Fruit fly (Drosophila melanogaster) whole organism, prepupa: ENCODE measurements around the gene CG10943.
A peak's percentile ranks its signal among the peaks of the same experiment; 100 is the strongest.

ENCODE experiments used
- CG10631 ChIP-seq: fragments of 200-800 bp; sonication (Bioruptor generic); optimal IDR thresholded peaks from 2 replicates; lab custom pipeline; 2016; ENCODE audit warnings: missing biosample characterization, missing genetic modification characterization
- CG10669 ChIP-seq: fragments of 200-800 bp; sonication (Bioruptor generic); optimal IDR thresholded peaks from 3 replicates; lab custom pipeline; 2018; ENCODE audit warnings: missing biosample characterization, mild to moderate bottlenecking, missing genetic modification characterization, moderate library complexity
- CG11762 ChIP-seq: fragments of 200-800 bp; sonication (Bioruptor generic); optimal IDR thresholded peaks from 3 replicates; lab custom pipeline; 2016; ENCODE audit warnings: missing biosample characterization, missing genetic modification characterization; ENCODE audit not compliant: insufficient read depth
- CG16779 ChIP-seq: fragments of 200-800 bp; sonication (Bioruptor generic); optimal IDR thresholded peaks from 3 replicates; lab custom pipeline; 2017; ENCODE audit warnings: missing biosample characterization, mild to moderate bottlenecking, missing genetic modification characterization
- CG3032 ChIP-seq: fragments of 200-800 bp; optimal IDR thresholded peaks from 2 replicates; lab custom pipeline; 2019; ENCODE audit warnings: missing biosample characterization, mild to moderate bottlenecking, missing genetic modification characterization, moderate library complexity
- CG31627 ChIP-seq: fragments of 200-800 bp; sonication (Bioruptor generic); optimal IDR thresholded peaks from 3 replicates; lab custom pipeline; 2016; ENCODE audit warnings: missing biosample characterization, missing genetic modification characterization
- CG32006 ChIP-seq: fragments of 200-800 bp; sonication (Bioruptor generic); optimal IDR thresholded peaks from 3 replicates; lab custom pipeline; 2017; ENCODE audit warnings: missing biosample characterization, mild to moderate bottlenecking, missing genetic modification characterization
- CG34406 ChIP-seq: fragments of 200-800 bp; sonication (Bioruptor generic); optimal IDR thresholded peaks from 3 replicates; lab custom pipeline; 2016; ENCODE audit warnings: missing biosample characterization, missing genetic modification characterization
- CG3919 ChIP-seq: fragments of 200-800 bp; sonication (Bioruptor generic); optimal IDR thresholded peaks from 3 replicates; lab custom pipeline; 2016; ENCODE audit warnings: missing biosample characterization, missing genetic modification characterization
- CG4318 ChIP-seq: fragments of 200-800 bp; sonication (Bioruptor generic); optimal IDR thresholded peaks from 3 replicates; lab custom pipeline; 2017; ENCODE audit warnings: missing biosample characterization, mild to moderate bottlenecking, missing genetic modification characterization
- CG6792 ChIP-seq: fragments of 200-800 bp; sonication (Bioruptor generic); optimal IDR thresholded peaks from 3 replicates; lab custom pipeline; 2016; ENCODE audit warnings: missing biosample characterization, missing genetic modification characterization
- CG6808 ChIP-seq: fragments of 200-800 bp; sonication (Bioruptor generic); optimal IDR thresholded peaks from 3 replicates; lab custom pipeline; 2017; ENCODE audit warnings: missing biosample characterization, missing genetic modification characterization, mild to moderate bottlenecking, moderate library complexity, missing genetic modification reagents
- CG6854 ChIP-seq: fragments of 200-800 bp; sonication (Bioruptor generic); optimal IDR thresholded peaks from 2 replicates; lab custom pipeline; 2017; ENCODE audit warnings: missing biosample characterization, mild to moderate bottlenecking, missing genetic modification characterization
- CG7368 ChIP-seq: fragments of 200-800 bp; sonication (Bioruptor generic); optimal IDR thresholded peaks from 3 replicates; lab custom pipeline; 2016; ENCODE audit warnings: missing biosample characterization, missing genetic modification characterization
- CG8119 ChIP-seq: fragments of 200-800 bp; sonication (Bioruptor generic); IDR thresholded peaks from 3 replicates; pipeline ENCODE4 v1.3.6; 2022; ENCODE audit warnings: missing biosample characterization, missing genetic modification characterization
- CG8632 ChIP-seq: fragments of 200-800 bp; sonication (Bioruptor generic); optimal IDR thresholded peaks from 3 replicates; lab custom pipeline; 2016; ENCODE audit warnings: missing biosample characterization, missing genetic modification characterization
- CG9139 ChIP-seq: fragments of 200-800 bp; sonication (Bioruptor generic); optimal IDR thresholded peaks from 3 replicates; lab custom pipeline; 2017; ENCODE audit warnings: missing biosample characterization, mild to moderate bottlenecking, missing genetic modification characterization
- Eip75B ChIP-seq: fragments of 200-800 bp; sonication (Bioruptor generic); optimal IDR thresholded peaks from 3 replicates; lab custom pipeline; 2016; ENCODE audit warnings: missing biosample characterization, missing genetic modification characterization
- Eip93F ChIP-seq: fragments of 200-800 bp; sonication (Bioruptor generic); optimal IDR thresholded peaks from 2 replicates; lab custom pipeline; 2016; ENCODE audit warnings: missing biosample characterization, mild to moderate bottlenecking, missing genetic modification characterization
- Ets96B ChIP-seq: fragments of 200-800 bp; optimal IDR thresholded peaks from 2 replicates; lab custom pipeline; 2019; ENCODE audit warnings: missing biosample characterization, mild to moderate bottlenecking, missing genetic modification characterization, moderate library complexity
- Hr38 ChIP-seq: sonication (Bioruptor generic); optimal IDR thresholded peaks from 2 replicates; lab custom pipeline; 2016; ENCODE audit warnings: missing biosample characterization, missing genetic modification characterization
- Hr4 ChIP-seq: fragments of 200-800 bp; sonication (Bioruptor generic); optimal IDR thresholded peaks from 3 replicates; lab custom pipeline; 2016; ENCODE audit warnings: missing biosample characterization, missing genetic modification characterization
- Lpt ChIP-seq: fragments of 200-800 bp; sonication (Bioruptor generic); optimal IDR thresholded peaks from 3 replicates; lab custom pipeline; 2016; ENCODE audit warnings: missing biosample characterization, missing genetic modification characterization
- Met ChIP-seq: fragments of 200-800 bp; sonication (Bioruptor generic); optimal IDR thresholded peaks from 3 replicates; lab custom pipeline; 2016; ENCODE audit warnings: missing biosample characterization, missing genetic modification characterization
- OdsH ChIP-seq: fragments of 200-800 bp; sonication (Bioruptor generic); optimal IDR thresholded peaks from 3 replicates; lab custom pipeline; 2016; ENCODE audit warnings: missing biosample characterization, missing genetic modification characterization
- Sox102F ChIP-seq: fragments of 200-800 bp; sonication (Bioruptor generic); optimal IDR thresholded peaks from 2 replicates; lab custom pipeline; 2016; ENCODE audit warnings: missing biosample characterization, mild to moderate bottlenecking, missing genetic modification characterization
- Sox14 ChIP-seq: fragments of 200-800 bp; sonication (Bioruptor generic); optimal IDR thresholded peaks from 3 replicates; lab custom pipeline; 2016; ENCODE audit warnings: missing biosample characterization, missing genetic modification characterization
- Sox15 ChIP-seq: fragments of 200-800 bp; sonication (Bioruptor generic); optimal IDR thresholded peaks from 3 replicates; lab custom pipeline; 2016; ENCODE audit warnings: missing biosample characterization, missing genetic modification characterization
- achi ChIP-seq: fragments of 200-800 bp; sonication (Bioruptor generic); optimal IDR thresholded peaks from 3 replicates; lab custom pipeline; 2016; ENCODE audit warnings: missing biosample characterization, missing genetic modification characterization
- cyc ChIP-seq: fragments of 200-800 bp; sonication (Bioruptor generic); optimal IDR thresholded peaks from 3 replicates; lab custom pipeline; 2016; ENCODE audit warnings: missing biosample characterization, missing genetic modification characterization
- dac ChIP-seq: fragments of 200-800 bp; sonication (Bioruptor generic); optimal IDR thresholded peaks from 2 replicates; lab custom pipeline; 2017; ENCODE audit warnings: missing biosample characterization, mild to moderate bottlenecking, missing genetic modification characterization
- dsx ChIP-seq: fragments of 200-800 bp; optimal IDR thresholded peaks from 3 replicates; lab custom pipeline; 2019; ENCODE audit warnings: missing biosample characterization, mild to moderate bottlenecking, missing genetic modification characterization, moderate library complexity; ENCODE audit not compliant: poor library complexity, severe bottlenecking
- eg ChIP-seq: fragments of 200-800 bp; sonication (Bioruptor generic); IDR thresholded peaks from 3 replicates; pipeline ENCODE4 v1.3.6; 2022; ENCODE audit warnings: missing biosample characterization, missing genetic modification characterization
- esn ChIP-seq: fragments of 200-800 bp; sonication (Bioruptor generic); optimal IDR thresholded peaks from 2 replicates; lab custom pipeline; 2016; ENCODE audit warnings: missing biosample characterization, mild to moderate bottlenecking, missing genetic modification characterization, moderate library complexity
- fd59A ChIP-seq: fragments of 200-800 bp; sonication (Bioruptor generic); optimal IDR thresholded peaks from 2 replicates; lab custom pipeline; 2017; ENCODE audit warnings: missing biosample characterization, mild to moderate bottlenecking, missing genetic modification characterization, missing genetic modification reagents
- lz ChIP-seq: fragments of 200-800 bp; sonication (Bioruptor generic); optimal IDR thresholded peaks from 3 replicates; lab custom pipeline; 2016; ENCODE audit warnings: missing biosample characterization, missing genetic modification characterization
- net ChIP-seq: fragments of 200-800 bp; sonication (Bioruptor generic); optimal IDR thresholded peaks from 3 replicates; lab custom pipeline; 2016; ENCODE audit warnings: missing biosample characterization, missing genetic modification characterization
- salr ChIP-seq, 2 experiments: fragments of 200-800 bp; sonication (Bioruptor generic); optimal IDR thresholded peaks; 3 replicates each; lab custom pipeline; 2016 to 2018; ENCODE audit warnings: missing biosample characterization in 2 of 2, missing genetic modification characterization in 2 of 2, mild to moderate bottlenecking in 1 of 2
- ss ChIP-seq, 2 experiments: fragments of 200-800 bp; sonication (Bioruptor generic); optimal IDR thresholded peaks; 2 replicates in 1 of 2; 3 replicates in 1 of 2; lab custom pipeline; 2017 to 2018; ENCODE audit warnings: mild to moderate bottlenecking in 2 of 2, missing biosample characterization in 2 of 2, missing genetic modification characterization in 2 of 2, moderate library complexity in 1 of 2
- svp ChIP-seq: fragments of 200-800 bp; sonication (Bioruptor generic); peaks from one replicate; lab custom pipeline; 2016; ENCODE audit warnings: missing biosample characterization, missing genetic modification characterization
- vri ChIP-seq: fragments of 200-800 bp; sonication (Bioruptor generic); optimal IDR thresholded peaks from 3 replicates; lab custom pipeline; 2016; ENCODE audit warnings: missing biosample characterization, mild to moderate bottlenecking, missing genetic modification characterization

CG10943 gene

DNA sequence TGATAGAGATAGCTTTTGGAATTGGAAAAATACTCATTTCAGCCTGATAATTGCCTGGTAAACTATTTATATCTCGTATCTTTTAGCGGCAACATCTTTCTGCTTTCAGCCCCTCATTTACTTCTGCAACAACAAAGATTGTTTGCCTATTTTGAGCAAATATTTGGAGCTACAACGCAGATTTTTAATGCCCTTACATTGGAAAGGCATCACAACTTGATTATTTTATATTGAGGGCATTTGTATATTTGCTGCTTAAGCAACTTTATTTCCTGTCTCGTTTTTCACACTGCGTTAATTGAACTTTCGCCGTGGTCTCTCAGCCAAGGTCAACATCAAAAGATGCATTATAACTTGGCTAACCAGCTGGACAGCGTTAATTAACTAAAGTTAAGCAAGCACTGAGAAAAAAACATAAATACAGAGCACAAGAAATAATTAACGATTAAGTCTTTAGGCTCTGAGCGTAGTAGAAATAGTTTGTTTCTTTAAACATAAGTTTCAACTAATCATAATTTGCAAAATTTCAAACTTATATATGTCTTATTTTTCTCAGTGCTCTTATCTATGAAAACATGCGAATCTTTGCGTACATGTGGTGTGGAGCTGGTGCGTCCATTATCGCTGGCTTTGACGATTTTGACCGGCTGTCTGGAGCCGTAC lies 31.3 kb downstream of the CG10943 start (continued):
- peak; percentile 75 for TF ChIP-seq Ets96B (tag; lab: Kevin White, UChicago)
- TF ChIP-seq Met (GFP tag; lab: Kevin White, UChicago): peak; percentile 59
- TF ChIP-seq Sox14 (GFP tag; lab: Kevin White, UChicago): peak; percentile 56
- peak; percentile 22 for TF ChIP-seq CG9139
- peak; percentile 72 for TF ChIP-seq CG34406
- peak; percentile 62 for TF ChIP-seq Sox102F (GFP tag; lab: Kevin White, UChicago)
- peak; percentile 33 for TF ChIP-seq vri (GFP tag; lab: Kevin White, UChicago)
- TF ChIP-seq net (GFP tag; lab: Kevin White, UChicago): peak; percentile 72
- peak; percentile 65 for TF ChIP-seq CG11762 (GFP tag; lab: Kevin White, UChicago)
- TF ChIP-seq CG6792 (GFP tag; lab: Kevin White, UChicago): peak; percentile 74
- TF ChIP-seq Eip93F (GFP tag; lab: Kevin White, UChicago): no peak
- peak; percentile 80 for TF ChIP-seq CG32006 (GFP tag; lab: Kevin White, UChicago)
- TF ChIP-seq fd59A (GFP tag; lab: Kevin White, UChicago): peak; percentile 61
- peak; percentile 77 for TF ChIP-seq CG31627 (GFP tag; lab: Kevin White, UChicago)
- peak; percentile 60 for TF ChIP-seq cyc (GFP tag; lab: Kevin White, UChicago)
- peak; percentile 71 for TF ChIP-seq CG10631 (GFP tag; lab: Kevin White, UChicago)
- TF ChIP-seq lz: peak; percentile 64
- TF ChIP-seq achi (GFP tag; lab: Kevin White, UChicago): peak; percentile 77
- TF ChIP-seq Lpt (GFP tag; lab: Kevin White, UChicago): no peak
- TF ChIP-seq Sox15 (GFP tag; lab: Kevin White, UChicago): peak; percentile 60
- TF ChIP-seq CG16779 (tag; lab: Kevin White, UChicago): no peak
- peak; percentile 70 for TF ChIP-seq CG3032 (tag; lab: Kevin White, UChicago)
- TF ChIP-seq CG8632 (GFP tag; lab: Kevin White, UChicago): peak; percentile 73
- peak; percentile 67 for TF ChIP-seq CG6808 (GFP tag; lab: Kevin White, UChicago)
- TF ChIP-seq dac (GFP tag; lab: Kevin White, UChicago): peak; percentile 19
- no peak for TF ChIP-seq CG6854
- TF ChIP-seq eg (GFP tag; lab: Robert Waterston, UW): no peak; the same call in 1 of the 3 replicates
- TF ChIP-seq Hr4 (GFP tag; lab: Kevin White, UChicago): peak; percentile 79
- TF ChIP-seq CG7368 (GFP tag; lab: Kevin White, UChicago): peak; percentile 64
- TF ChIP-seq Eip75B (GFP tag; lab: Kevin White, UChicago): peak; percentile 78
- no peak for TF ChIP-seq Hr38 (GFP tag; lab: Kevin White, UChicago)
- TF ChIP-seq dsx (GFP tag; lab: Kevin White, UChicago): no peak
- peak; percentile 83 for TF ChIP-seq OdsH (GFP tag; lab: Kevin White, UChicago)
- peak; percentile 44 for TF ChIP-seq CG4318
- no peak for TF ChIP-seq CG10669 (GFP tag; lab: Kevin White, UChicago)
- peak; percentile 79; the same call in 2 of the 3 replicates for TF ChIP-seq CG8119
- peak; percentile 86 for TF ChIP-seq svp (GFP tag; lab: Kevin White, UChicago)

DNA sequence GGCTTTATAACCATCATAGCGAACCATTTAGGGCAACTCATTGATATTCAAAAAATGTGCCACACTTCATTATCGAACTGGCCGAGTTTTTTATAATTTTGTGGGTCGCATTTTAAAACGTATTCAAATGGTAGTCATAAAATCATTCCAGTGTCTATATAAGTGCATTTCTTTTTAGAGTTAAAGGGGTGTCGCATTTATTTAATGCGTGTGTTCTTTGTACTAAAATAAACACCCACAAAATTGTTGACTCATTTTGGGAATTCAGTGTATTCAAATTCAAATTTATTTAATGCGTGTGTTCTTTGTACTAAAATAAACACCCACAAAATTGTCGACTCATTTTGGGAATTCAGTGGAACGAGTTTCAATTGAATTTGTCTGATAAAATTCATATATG lies 32.3 kb downstream of the CG10943 start:
- TF ChIP-seq esn: no peak
- TF ChIP-seq CG8119: no peak
- TF ChIP-seq salr (GFP tag; optimal IDR thresholded peaks at IDR 0.05; lab: Kevin White, UChicago): no peak
- TF ChIP-seq CG3919 (GFP tag; lab: Kevin White, UChicago): no peak
- no peak for TF ChIP-seq CG34406
- no peak for TF ChIP-seq Sox102F (GFP tag; lab: Kevin White, UChicago)
- TF ChIP-seq svp (GFP tag; lab: Kevin White, UChicago): no peak
- no peak for TF ChIP-seq CG6808 (GFP tag; lab: Kevin White, UChicago)
- no peak for TF ChIP-seq ss (GFP tag; optimal IDR thresholded peaks at IDR 0.05; lab: Kevin White, UChicago)
- TF ChIP-seq Met (GFP tag; lab: Kevin White, UChicago): no peak
- no peak for TF ChIP-seq CG31627 (GFP tag; lab: Kevin White, UChicago)
- TF ChIP-seq CG11762 (GFP tag; lab: Kevin White, UChicago): no peak
- no peak for TF ChIP-seq CG3032 (tag; lab: Kevin White, UChicago)
